Worm (Caenorhabditis elegans): ENCODE measurements around the gene str-135.

The str-135 gene

ce11 chrV:8235331-8235730 lies 45.3 kb downstream of the str-135 start (continued):
- peak; percentile 9 for TF ChIP-seq madf-10 (tag; optimal IDR thresholded peaks at IDR 0.05)
- no peak for TF ChIP-seq lin-54 (GFP tag; optimal IDR thresholded peaks at IDR 0.05)
- no peak for TF ChIP-seq egl-44 (GFP tag; IDR thresholded peaks at IDR 0.05)
- no peak for TF ChIP-seq athp-1 (tag; optimal IDR thresholded peaks at IDR 0.05)
- TF ChIP-seq attf-6 (GFP tag; IDR thresholded peaks at IDR 0.05): 0 out of 2 replicates have a peak, but pooled peaks have one; percentile 29
- no peak for TF ChIP-seq B0019.2 (GFP tag; conservative IDR thresholded peaks at IDR 0.05)
- TF ChIP-seq F33H1.4 (GFP tag; IDR thresholded peaks at IDR 0.05): peak; percentile 18; the same call in 1 of the 2 replicates
- no peak for TF ChIP-seq ztf-25 (GFP tag; IDR thresholded peaks at IDR 0.05)
- no peak for TF ChIP-seq pha-4 (tag; optimal IDR thresholded peaks at IDR 0.05)
- no peak; the same call in 1 of the 2 replicates for TF ChIP-seq ekl-4 (GFP tag; IDR thresholded peaks at IDR 0.05)
- TF ChIP-seq F49E8.2 (tag; optimal IDR thresholded peaks at IDR 0.05; ENCODE audit: insufficient read depth): no peak
- no peak for TF ChIP-seq C17E4.6 (GFP tag; IDR thresholded peaks at IDR 0.05)
- TF ChIP-seq D2030.7 (GFP tag; IDR thresholded peaks at IDR 0.05): peak; percentile 54
- TF ChIP-seq madf-8 (GFP tag; conservative IDR thresholded peaks at IDR 0.05): no peak
- TF ChIP-seq cebp-1 (GFP tag; IDR thresholded peaks at IDR 0.05): no peak
- TF ChIP-seq cebp-1 (tag; optimal IDR thresholded peaks at IDR 0.05): no peak
- no peak for TF ChIP-seq Y67H2A.10 (GFP tag; conservative IDR thresholded peaks at IDR 0.05)
- TF ChIP-seq ztf-3 (GFP tag; optimal IDR thresholded peaks at IDR 0.05): no peak
- peak; percentile 14 for TF ChIP-seq snpc-1.1 (tag; optimal IDR thresholded peaks at IDR 0.05; ENCODE audit: insufficient read depth)
- peak; percentile 10 for TF ChIP-seq T07F8.4 (tag; optimal IDR thresholded peaks at IDR 0.05)
- no peak for TF ChIP-seq repo-1 (tag; optimal IDR thresholded peaks at IDR 0.05)
- TF ChIP-seq pbrm-1 (GFP tag; IDR thresholded peaks at IDR 0.05): peak; percentile 78; the same call in 1 of the 2 replicates
- TF ChIP-seq sea-2 (GFP tag; IDR thresholded peaks at IDR 0.05): no peak
- no peak for TF ChIP-seq hmg-20 (GFP tag; IDR thresholded peaks at IDR 0.05)
- TF ChIP-seq C06A6.2 (GFP tag; conservative IDR thresholded peaks at IDR 0.05): no peak
- no peak for TF ChIP-seq hlh-12 (tag; optimal IDR thresholded peaks at IDR 0.05)
- peak; percentile 77 for TF ChIP-seq B0261.1 (tag; optimal IDR thresholded peaks at IDR 0.05)
- no peak for TF ChIP-seq attf-5 (GFP tag; optimal IDR thresholded peaks at IDR 0.05)
- no peak for TF ChIP-seq efl-1 (GFP tag; optimal IDR thresholded peaks at IDR 0.05)
- no peak for TF ChIP-seq ztf-28 (GFP tag; IDR thresholded peaks at IDR 0.05)
- no peak for TF ChIP-seq mxl-1 (tag; optimal IDR thresholded peaks at IDR 0.05)
- TF ChIP-seq cebp-2 (GFP tag; IDR thresholded peaks at IDR 0.05): no peak
- no peak for TF ChIP-seq nhr-27 (tag; optimal IDR thresholded peaks at IDR 0.05)
- TF ChIP-seq F52B5.7 (tag; optimal IDR thresholded peaks at IDR 0.05): peak; percentile 13
- TF ChIP-seq ceh-58 (GFP tag; IDR thresholded peaks at IDR 0.05): no peak
- no peak for TF ChIP-seq nfya-1 (tag; optimal IDR thresholded peaks at IDR 0.05; ENCODE audit: borderline replicate concordance, insufficient read depth)
- no peak; the same call in 1 of the 2 replicates for TF ChIP-seq dox-1 (GFP tag; IDR thresholded peaks at IDR 0.05)
- peak; percentile 61 for TF ChIP-seq snpc-4 (GFP tag; optimal IDR thresholded peaks at IDR 0.05)
- TF ChIP-seq snpc-4 (tag; optimal IDR thresholded peaks at IDR 0.05): peak in 3 of 4 experiments; percentile 73 to 91 (median 76)
- TF ChIP-seq F23B12.7 (tag; optimal IDR thresholded peaks at IDR 0.05; ENCODE audit: insufficient read depth): peak; percentile 60
- TF ChIP-seq ceh-79 (tag; optimal IDR thresholded peaks at IDR 0.05): no peak
- no peak for TF ChIP-seq gei-17 (GFP tag; optimal IDR thresholded peaks at IDR 0.05)
- TF ChIP-seq hrde-1 (tag; optimal IDR thresholded peaks at IDR 0.05; ENCODE audit: borderline replicate concordance): no peak
- no peak for TF ChIP-seq attf-3 (GFP tag; conservative IDR thresholded peaks at IDR 0.05)
- no peak for TF ChIP-seq lin-35 (GFP tag; optimal IDR thresholded peaks at IDR 0.05)
- TF ChIP-seq let-526 (GFP tag; IDR thresholded peaks at IDR 0.05): no peak
- no peak for TF ChIP-seq ztf-6 (GFP tag; IDR thresholded peaks at IDR 0.05)
- TF ChIP-seq xnd-1 (tag; optimal IDR thresholded peaks at IDR 0.05): no peak
- TF ChIP-seq hlh-26 (GFP tag; conservative IDR thresholded peaks at IDR 0.05): no peak

Data from whole organism, young adult.